Worm (Caenorhabditis elegans) whole organism, L1 larva: ENCODE data around the gene F19C7.4.
A peak's percentile ranks its signal among the peaks of the same experiment; 100 is the strongest.

Experiments
- C04F5.9 ChIP-seq: sonication (generic microtip); optimal IDR thresholded peaks from 2 replicates; lab custom pipeline; 2016; ENCODE audit warnings: missing genetic modification characterization, missing compliant biosample characterization
- C34B4.2 ChIP-seq: sonication (generic microtip); optimal IDR thresholded peaks from 2 replicates; lab custom pipeline; 2017; ENCODE audit warnings: mild to moderate bottlenecking, missing genetic modification characterization, missing compliant biosample characterization
- F16B12.6 ChIP-seq: fragments of 150-350 bp; optimal IDR thresholded peaks from 2 replicates; lab custom pipeline; 2014; ENCODE audit warnings: missing biosample characterization, missing genetic modification characterization
- aha-1 ChIP-seq: fragments of 150-350 bp; optimal IDR thresholded peaks from 2 replicates; lab custom pipeline; 2014; ENCODE audit warnings: missing biosample characterization, missing genetic modification characterization
- alr-1 ChIP-seq: fragments of 200-800 bp; sonication (Bioruptor generic); optimal IDR thresholded peaks from 2 replicates; lab custom pipeline; 2018; ENCODE audit warnings: borderline replicate concordance, mild to moderate bottlenecking, missing genetic modification characterization, missing compliant biosample characterization
- ama-1 ChIP-seq: fragments of 150-350 bp; optimal IDR thresholded peaks from 2 replicates; lab custom pipeline; 2014
- blmp-1 ChIP-seq: fragments of 150-350 bp; optimal IDR thresholded peaks from 2 replicates; lab custom pipeline; 2014; ENCODE audit warnings: missing biosample characterization, missing genetic modification characterization
- ceh-63 ChIP-seq: fragments of 200-800 bp; sonication (Bioruptor generic); optimal IDR thresholded peaks from 2 replicates; lab custom pipeline; 2018; ENCODE audit warnings: mild to moderate bottlenecking, missing genetic modification characterization, missing compliant biosample characterization
- ceh-8 ChIP-seq: fragments of 200-800 bp; sonication (Bioruptor generic); optimal IDR thresholded peaks from 2 replicates; lab custom pipeline; 2018; ENCODE audit warnings: mild to moderate bottlenecking, missing genetic modification characterization, moderate library complexity, missing compliant biosample characterization
- ceh-82 ChIP-seq, 3 experiments: fragments of 150-350 bp in 1 of 3; sonication (generic microtip) in 2 of 3; optimal IDR thresholded peaks; 2 replicates each; lab custom pipeline; 2014 to 2017; ENCODE audit warnings: missing biosample characterization in 3 of 3, missing genetic modification characterization in 3 of 3
- ceh-88 ChIP-seq: fragments of 200-800 bp; sonication (Bioruptor generic); IDR thresholded peaks from 2 replicates; pipeline ENCODE4 v1.3.6; 2022; ENCODE audit warnings: missing genetic modification characterization, missing compliant biosample characterization
- efl-1 ChIP-seq, 4 experiments: fragments of 150-350 bp; optimal IDR thresholded peaks in 3 of 4; peaks in 1 of 4; 1 replicate in 1 of 4; 2 replicates in 3 of 4; lab custom pipeline; 2014; ENCODE audit warnings: missing biosample characterization in 2 of 4, missing genetic modification characterization in 2 of 4, missing genetic modification reagents in 2 of 4
- egl-27 ChIP-seq, 2 experiments: fragments of 150-350 bp in 1 of 2; sonication (generic microtip); optimal IDR thresholded peaks; 3 replicates each; lab custom pipeline; 2017 to 2018; ENCODE audit warnings: missing biosample characterization in 2 of 2, missing genetic modification characterization in 2 of 2, missing genetic modification reagents in 2 of 2
- elt-3 ChIP-seq, 6 experiments: fragments of 150-350 bp in 1 of 6; sonication (generic microtip); optimal IDR thresholded peaks; 2 replicates each; lab custom pipeline; 2017 to 2018; ENCODE audit warnings: missing biosample characterization in 6 of 6, missing genetic modification characterization in 6 of 6, inconsistent platforms in 1 of 6
- fkh-10 ChIP-seq: sonication (generic microtip); optimal IDR thresholded peaks from 2 replicates; lab custom pipeline; 2017; ENCODE audit warnings: missing biosample characterization, missing genetic modification reagents, missing genetic modification characterization
- fkh-8 ChIP-seq: sonication (generic microtip); optimal IDR thresholded peaks from 2 replicates; lab custom pipeline; 2016; ENCODE audit warnings: mild to moderate bottlenecking, missing genetic modification characterization, missing compliant biosample characterization
- fos-1 ChIP-seq: fragments of 150-350 bp; optimal IDR thresholded peaks from 2 replicates; lab custom pipeline; 2014; ENCODE audit warnings: missing biosample characterization, missing genetic modification characterization
- irx-1 ChIP-seq: sonication (generic microtip); optimal IDR thresholded peaks from 2 replicates; lab custom pipeline; 2016; ENCODE audit warnings: missing genetic modification characterization, missing compliant biosample characterization
- lin-13 ChIP-seq: fragments of 150-350 bp; optimal IDR thresholded peaks from 2 replicates; lab custom pipeline; 2014; ENCODE audit warnings: missing biosample characterization, missing genetic modification reagents, missing genetic modification characterization
- lin-14 ChIP-seq: fragments of 200-800 bp; sonication (Bioruptor generic); optimal IDR thresholded peaks from 2 replicates; lab custom pipeline; 2018; ENCODE audit warnings: mild to moderate bottlenecking, missing genetic modification characterization, moderate library complexity, missing compliant biosample characterization
- mdl-1 ChIP-seq, 2 experiments: fragments of 150-350 bp; optimal IDR thresholded peaks; 2 replicates each; lab custom pipeline; 2014 to 2017; ENCODE audit warnings: missing biosample characterization in 2 of 2, missing genetic modification characterization in 2 of 2, inconsistent platforms in 1 of 2
- mef-2 ChIP-seq: fragments of 150-350 bp; optimal IDR thresholded peaks from 2 replicates; lab custom pipeline; 2014; ENCODE audit warnings: missing biosample characterization, missing genetic modification characterization
- nhr-12 ChIP-seq: sonication (generic microtip); optimal IDR thresholded peaks from 2 replicates; lab custom pipeline; 2017; ENCODE audit warnings: missing biosample characterization, missing genetic modification characterization
- nhr-237 ChIP-seq: fragments of 150-350 bp; optimal IDR thresholded peaks from 2 replicates; lab custom pipeline; 2014; ENCODE audit warnings: missing biosample characterization, missing genetic modification characterization
- nhr-47 ChIP-seq: sonication (generic microtip); optimal IDR thresholded peaks from 2 replicates; lab custom pipeline; 2016; ENCODE audit warnings: mild to moderate bottlenecking, missing genetic modification characterization, moderate library complexity, missing compliant biosample characterization
- nhr-71 ChIP-seq: sonication (generic microtip); optimal IDR thresholded peaks from 2 replicates; lab custom pipeline; 2016; ENCODE audit warnings: mild to moderate bottlenecking, missing genetic modification characterization, moderate library complexity, missing compliant biosample characterization
- nhr-77 ChIP-seq: fragments of 150-350 bp; optimal IDR thresholded peaks from 2 replicates; lab custom pipeline; 2014; ENCODE audit warnings: missing biosample characterization, missing genetic modification characterization
- skn-1 ChIP-seq: fragments of 150-350 bp; optimal IDR thresholded peaks from 2 replicates; lab custom pipeline; 2014; ENCODE audit warnings: missing biosample characterization, missing genetic modification characterization
- snu-23 ChIP-seq: sonication (generic microtip); optimal IDR thresholded peaks from 2 replicates; lab custom pipeline; 2016; ENCODE audit warnings: missing genetic modification characterization, missing compliant biosample characterization
- sup-37 ChIP-seq: fragments of 200-800 bp; sonication (Bioruptor generic); optimal IDR thresholded peaks from 2 replicates; lab custom pipeline; 2018; ENCODE audit warnings: mild to moderate bottlenecking, missing genetic modification characterization, missing compliant biosample characterization
- unc-30 ChIP-seq: sonication (generic microtip); optimal IDR thresholded peaks from 2 replicates; lab custom pipeline; 2017; ENCODE audit warnings: missing biosample characterization, missing genetic modification characterization
- unc-98 ChIP-seq: fragments of 200-800 bp; sonication (Bioruptor generic); IDR thresholded peaks from 2 replicates; pipeline ENCODE4 v1.3.6; 2022; ENCODE audit warnings: missing genetic modification characterization, missing compliant biosample characterization
- vab-15 ChIP-seq: sonication (generic microtip); optimal IDR thresholded peaks from 2 replicates; lab custom pipeline; 2017; ENCODE audit warnings: missing genotype, mild to moderate bottlenecking, missing genetic modification characterization, missing compliant biosample characterization
- xbp-1 ChIP-seq: sonication (generic microtip); optimal IDR thresholded peaks from 2 replicates; lab custom pipeline; 2016; ENCODE audit warnings: missing genetic modification characterization, missing compliant biosample characterization
- zag-1 ChIP-seq: fragments of 150-350 bp; optimal IDR thresholded peaks from 2 replicates; lab custom pipeline; 2014; ENCODE audit warnings: missing biosample characterization, missing genetic modification characterization
- ztf-11 ChIP-seq, 2 experiments: sonication (generic microtip); optimal IDR thresholded peaks; 2 replicates each; lab custom pipeline; 2016 to 2017; ENCODE audit warnings: missing genetic modification characterization in 2 of 2, missing biosample characterization in 1 of 2, missing compliant biosample characterization in 1 of 2

The F19C7.4 gene

ce11 chrIV:4567343-4567742 lies 35.3 kb upstream of the F19C7.4 start, which contains the start of gene F28E10.4:
Gene F28E10.4 (minus strand): TSS chrIV:4567443.
- TF ChIP-seq ceh-63 (GFP tag; lab: Kevin White, UChicago) (no peak), vab-15 (tag; lab: Kevin White, UChicago) (no peak), egl-27 (tag; optimal IDR thresholded peaks at IDR 0.05; lab: Kevin White, UChicago) (no peak), blmp-1 (tag; lab: Kevin White, UChicago) (no peak), skn-1 (no peak), elt-3 (tag; optimal IDR thresholded peaks at IDR 0.05; lab: Kevin White, UChicago) (no peak), zag-1 (no peak), fkh-10 (GFP tag; lab: Kevin White, UChicago) (no peak), lin-14 (no peak), unc-30 (tag; lab: Kevin White, UChicago) (no peak), unc-98 (GFP tag; lab: Robert Waterston, UW) (no peak), C04F5.9 (no peak), C34B4.2 (tag; lab: Kevin White, UChicago) (no peak), ztf-11 (tag; optimal IDR thresholded peaks at IDR 0.05; lab: Kevin White, UChicago) (no peak)

ce11 chrIV:4568402-4568891 lies 34.2 kb upstream of the F19C7.4 start, which contains the start of gene F28E10.1:
Gene F28E10.1 (plus strand): TSS chrIV:4568841.
- TF ChIP-seq lin-14 (peak; percentile 54), fkh-10 (GFP tag; lab: Kevin White, UChicago) (peak; percentile 77), elt-3 (tag; optimal IDR thresholded peaks at IDR 0.05; lab: Kevin White, UChicago) (no peak), mef-2 (tag; lab: Kevin White, UChicago) (no peak), fos-1 (no peak)

- TF ChIP-seq mdl-1 (tag; optimal IDR thresholded peaks at IDR 0.05; lab: Kevin White, UChicago): no peak
- peak; percentile 9 for TF ChIP-seq irx-1 (tag; lab: Kevin White, UChicago)
- TF ChIP-seq ceh-88 (GFP tag; lab: Robert Waterston, UW): no peak
- TF ChIP-seq lin-14: peak; percentile 79
- peak; percentile 64 for TF ChIP-seq fkh-8 (tag; lab: Kevin White, UChicago)
- TF ChIP-seq nhr-71 (tag; lab: Kevin White, UChicago): peak; percentile 24
- TF ChIP-seq lin-13 (GFP tag; lab: Kevin White, UChicago): peak; percentile 9
- TF ChIP-seq ama-1 (lab: Kevin White, UChicago): no peak
- TF ChIP-seq xbp-1 (tag; lab: Kevin White, UChicago): no peak
- peak; percentile 27 for TF ChIP-seq nhr-47 (tag; lab: Kevin White, UChicago)
- peak; percentile 77 for TF ChIP-seq fkh-10 (GFP tag; lab: Kevin White, UChicago)
- TF ChIP-seq zag-1: no peak
- no peak for TF ChIP-seq efl-1 (optimal IDR thresholded peaks at IDR 0.05; lab: Kevin White, UChicago)
- TF ChIP-seq efl-1 (GFP tag; optimal IDR thresholded peaks at IDR 0.05 in 1 of 2; lab: Kevin White, UChicago): peak in 1 of 2 experiments; percentile 2
These were observed 32.1 kb upstream of the F19C7.4 start for ce11 chrIV:4570599-4570998.

- TF ChIP-seq ceh-82 (tag; optimal IDR thresholded peaks at IDR 0.05; lab: Kevin White, UChicago) (peak in 1 of 3 experiments; percentile 26), alr-1 (no peak), nhr-47 (tag; lab: Kevin White, UChicago) (peak; percentile 6), ceh-8 (GFP tag; lab: Kevin White, UChicago) (peak; percentile 9), lin-14 (peak; percentile 52)
These were observed 28.6 kb upstream of the F19C7.4 start for ce11 chrIV:4574051-4574450.

- TF ChIP-seq lin-14 (no peak), nhr-237 (tag; lab: Kevin White, UChicago) (no peak), lin-13 (GFP tag; lab: Kevin White, UChicago) (no peak), sup-37 (GFP tag; lab: Kevin White, UChicago) (no peak), egl-27 (tag; optimal IDR thresholded peaks at IDR 0.05; lab: Kevin White, UChicago) (no peak), aha-1 (tag; lab: Kevin White, UChicago) (no peak), zag-1 (no peak), snu-23 (GFP tag; lab: Kevin White, UChicago) (no peak), nhr-12 (no peak), F16B12.6 (no peak), nhr-77 (no peak)
These were observed 25.8 kb upstream of the F19C7.4 start for ce11 chrIV:4576847-4577246.
